Fruit fly (Drosophila melanogaster) whole organism, embryonic: ENCODE data around the gene nan.

Experiments
- B-H2 ChIP-seq: fragments of 200-800 bp; sonication (Bioruptor generic); optimal IDR thresholded peaks from 2 replicates; lab custom pipeline; 2018; ENCODE audit warnings: missing biosample characterization, mild to moderate bottlenecking, missing genetic modification characterization
- CG11695 ChIP-seq: fragments of 200-800 bp; sonication (Bioruptor generic); IDR thresholded peaks from 3 replicates; pipeline ENCODE4 v1.3.6; 2022; ENCODE audit warnings: missing biosample characterization, missing genetic modification characterization
- CG12744 ChIP-seq: fragments of 200-800 bp; sonication (Bioruptor generic); optimal IDR thresholded peaks from 2 replicates; lab custom pipeline; 2016; ENCODE audit warnings: missing biosample characterization, missing genetic modification characterization
- CG13123 ChIP-seq: fragments of 200-800 bp; sonication (Bioruptor generic); optimal IDR thresholded peaks from 2 replicates; lab custom pipeline; 2016; ENCODE audit warnings: missing biosample characterization, missing genetic modification characterization
- CG14860 ChIP-seq: fragments of 200-800 bp; sonication (Bioruptor generic); IDR thresholded peaks from 3 replicates; pipeline ENCODE4 v1.3.6; 2022; ENCODE audit warnings: missing biosample characterization, missing genetic modification characterization; ENCODE audit not compliant: partially characterized antibody
- CG15011 ChIP-seq: fragments of 200-800 bp; sonication (Bioruptor generic); optimal IDR thresholded peaks from 3 replicates; lab custom pipeline; 2018; ENCODE audit warnings: missing biosample characterization, mild to moderate bottlenecking, missing genetic modification characterization
- CG15601 ChIP-seq: fragments of 200-800 bp; sonication (Bioruptor generic); optimal IDR thresholded peaks from 3 replicates; lab custom pipeline; 2019; ENCODE audit warnings: missing biosample characterization, mild to moderate bottlenecking, missing genetic modification characterization, moderate library complexity
- CG17612 ChIP-seq: fragments of 200-800 bp; sonication (Bioruptor generic); IDR thresholded peaks from 2 replicates; pipeline ENCODE4 v1.3.6; 2022; ENCODE audit warnings: missing biosample characterization, missing genetic modification characterization
- CG31365 ChIP-seq: fragments of 200-800 bp; sonication (Bioruptor generic); optimal IDR thresholded peaks from 2 replicates; lab custom pipeline; 2018; ENCODE audit warnings: missing biosample characterization, mild to moderate bottlenecking, missing genetic modification characterization
- CG34422 ChIP-seq: fragments of 200-800 bp; sonication (Bioruptor generic); IDR thresholded peaks from 3 replicates; pipeline ENCODE4 v1.3.6; 2022; ENCODE audit warnings: missing biosample characterization, missing genetic modification characterization
- CG42726 ChIP-seq: fragments of 200-800 bp; sonication (Bioruptor generic); IDR thresholded peaks from 2 replicates; pipeline ENCODE4 v1.3.6; 2022; ENCODE audit warnings: missing biosample characterization, missing genetic modification characterization; ENCODE audit not compliant: partially characterized antibody
- CG6683 ChIP-seq: fragments of 200-800 bp; sonication (Bioruptor generic); optimal IDR thresholded peaks from 2 replicates; lab custom pipeline; 2017; ENCODE audit warnings: missing biosample characterization, mild to moderate bottlenecking, missing genetic modification characterization, missing genetic modification reagents
- CG8089 ChIP-seq: fragments of 200-800 bp; sonication (Bioruptor generic); optimal IDR thresholded peaks from 3 replicates; lab custom pipeline; 2016; ENCODE audit warnings: missing biosample characterization, missing genetic modification characterization
- CG9797 ChIP-seq: fragments of 200-800 bp; sonication (Bioruptor generic); optimal IDR thresholded peaks from 3 replicates; lab custom pipeline; 2018; ENCODE audit warnings: missing biosample characterization, mild to moderate bottlenecking, missing genetic modification characterization
- CG9817 ChIP-seq: fragments of 200-800 bp; sonication (Bioruptor generic); optimal IDR thresholded peaks from 2 replicates; lab custom pipeline; 2018; ENCODE audit warnings: missing biosample characterization, mild to moderate bottlenecking, missing genetic modification characterization, moderate library complexity
- CG9876 ChIP-seq: fragments of 200-800 bp; sonication (Bioruptor generic); optimal IDR thresholded peaks from 2 replicates; lab custom pipeline; 2016; ENCODE audit warnings: missing biosample characterization, missing genetic modification characterization
- E2f2 ChIP-seq: fragments of 200-800 bp; sonication (Bioruptor generic); IDR thresholded peaks from 2 replicates; pipeline ENCODE4 v1.3.6; 2022; ENCODE audit warnings: missing biosample characterization, missing genetic modification characterization
- Elba2 ChIP-seq: fragments of 200-800 bp; sonication (Bioruptor generic); optimal IDR thresholded peaks from 3 replicates; lab custom pipeline; 2016; ENCODE audit warnings: missing biosample characterization, missing genetic modification characterization
- Hr3 ChIP-seq: fragments of 200-800 bp; sonication (Bioruptor generic); optimal IDR thresholded peaks from 3 replicates; lab custom pipeline; 2016; ENCODE audit warnings: missing biosample characterization, missing genetic modification characterization
- Med ChIP-seq: fragments of 200-800 bp; sonication (Bioruptor generic); peaks from one replicate; lab custom pipeline; 2016; ENCODE audit warnings: missing biosample characterization, missing genetic modification characterization, mild to moderate bottlenecking, inconsistent platforms, moderate library complexity
- Meics ChIP-seq: fragments of 200-800 bp; sonication (Bioruptor generic); optimal IDR thresholded peaks from 2 replicates; lab custom pipeline; 2017; ENCODE audit warnings: missing biosample characterization, mild to moderate bottlenecking, missing genetic modification characterization
- Pdp1 ChIP-seq, 2 experiments: fragments of 200-800 bp; sonication (Bioruptor generic); optimal IDR thresholded peaks; 3 replicates each; lab custom pipeline; 2016; ENCODE audit warnings: missing biosample characterization in 2 of 2, missing genetic modification characterization in 2 of 2, mild to moderate bottlenecking in 1 of 2, moderate library complexity in 1 of 2
- Sox102F ChIP-seq: fragments of 200-800 bp; sonication (Bioruptor generic); optimal IDR thresholded peaks from 2 replicates; lab custom pipeline; 2018; ENCODE audit warnings: missing biosample characterization, mild to moderate bottlenecking, missing genetic modification characterization, moderate library complexity
- Taf1 ChIP-seq: fragments of 200-800 bp; sonication (Bioruptor generic); IDR thresholded peaks from 2 replicates; pipeline ENCODE4 v1.3.6; 2022; ENCODE audit warnings: missing biosample characterization, missing genetic modification characterization
- abd-A ChIP-seq: fragments of 200-800 bp; sonication (Bioruptor generic); optimal IDR thresholded peaks from 3 replicates; lab custom pipeline; 2019; ENCODE audit warnings: missing biosample characterization, mild to moderate bottlenecking, missing genetic modification characterization, moderate library complexity
- bcd ChIP-seq: fragments of 200-800 bp; sonication (Bioruptor generic); optimal IDR thresholded peaks from 2 replicates; lab custom pipeline; 2017; ENCODE audit warnings: missing biosample characterization, mild to moderate bottlenecking, missing genetic modification characterization
- cato ChIP-seq: fragments of 200-800 bp; sonication (Bioruptor generic); optimal IDR thresholded peaks from 2 replicates; lab custom pipeline; 2016; ENCODE audit warnings: missing biosample characterization, missing genetic modification characterization, borderline replicate concordance
- en ChIP-seq: fragments of 200-800 bp; sonication (Bioruptor generic); optimal IDR thresholded peaks from 2 replicates; lab custom pipeline; 2016; ENCODE audit warnings: missing biosample characterization, missing genetic modification characterization
- gem ChIP-seq: fragments of 200-800 bp; sonication (Bioruptor generic); optimal IDR thresholded peaks from 2 replicates; lab custom pipeline; 2019; ENCODE audit warnings: missing biosample characterization, mild to moderate bottlenecking, missing genetic modification characterization, moderate library complexity
- lbe ChIP-seq: fragments of 200-800 bp; sonication (Bioruptor generic); optimal IDR thresholded peaks from 2 replicates; lab custom pipeline; 2016; ENCODE audit warnings: missing biosample characterization, mild to moderate bottlenecking, missing genetic modification characterization
- nom ChIP-seq: fragments of 200-800 bp; sonication (Bioruptor generic); optimal IDR thresholded peaks from 2 replicates; lab custom pipeline; 2017; ENCODE audit warnings: missing biosample characterization, missing genetic modification characterization, mild to moderate bottlenecking, moderate library complexity, missing genetic modification reagents
- prd ChIP-seq, 3 experiments: fragments of >200 bp in 2 of 3; fragments of 200-800 bp in 1 of 3; sonication (Bioruptor generic) in 1 of 3; optimal IDR thresholded peaks in 2 of 3; IDR thresholded peaks in 1 of 3; 2 replicates in 2 of 3; 3 replicates in 1 of 3; pipeline versions ENCODE4 v1.3.6 to Lab custom; 2017 to 2022; ENCODE audit warnings: missing biosample characterization in 1 of 3, missing genetic modification characterization in 1 of 3
- ro ChIP-seq: fragments of 200-800 bp; sonication (Bioruptor generic); IDR thresholded peaks from 2 replicates; pipeline ENCODE4 v1.3.6; 2022; ENCODE audit warnings: missing biosample characterization, missing genetic modification characterization
- salm ChIP-seq: fragments of 200-800 bp; sonication (Bioruptor generic); optimal IDR thresholded peaks from 2 replicates; lab custom pipeline; 2018; ENCODE audit warnings: missing biosample characterization, mild to moderate bottlenecking, missing genetic modification characterization
- sc ChIP-seq, 3 experiments: fragments of >200 bp in 2 of 3; fragments of 200-800 bp in 1 of 3; sonication (Bioruptor generic) in 1 of 3; optimal IDR thresholded peaks; 2 replicates in 2 of 3; 3 replicates in 1 of 3; lab custom pipeline; 2017; ENCODE audit warnings: mild to moderate bottlenecking in 1 of 3, missing biosample characterization in 1 of 3, missing genetic modification characterization in 1 of 3, missing genetic modification reagents in 1 of 3
- sens ChIP-seq: fragments of 200-800 bp; sonication (Bioruptor generic); peaks from one replicate; lab custom pipeline; 2016; ENCODE audit warnings: missing biosample characterization, missing genetic modification characterization
- sens-2 ChIP-seq: fragments of 200-800 bp; sonication (Bioruptor generic); IDR thresholded peaks from 2 replicates; pipeline ENCODE4 v1.3.6; 2022; ENCODE audit warnings: missing biosample characterization, missing genetic modification characterization
- sima ChIP-seq: fragments of 200-800 bp; sonication (Bioruptor generic); optimal IDR thresholded peaks from 2 replicates; lab custom pipeline; 2016; ENCODE audit warnings: missing biosample characterization, missing genetic modification characterization
- sug ChIP-seq: fragments of 200-800 bp; optimal IDR thresholded peaks from 2 replicates; lab custom pipeline; 2019; ENCODE audit warnings: missing biosample characterization, mild to moderate bottlenecking, missing genetic modification characterization, moderate library complexity
- toy ChIP-seq: fragments of 200-800 bp; sonication (Bioruptor generic); IDR thresholded peaks from 2 replicates; pipeline ENCODE4 v1.3.6; 2022; ENCODE audit warnings: missing biosample characterization, missing genetic modification characterization
- vvl ChIP-seq: fragments of 200-800 bp; sonication (Bioruptor generic); IDR thresholded peaks from 2 replicates; pipeline ENCODE4 v1.3.6; 2022; ENCODE audit warnings: missing biosample characterization, missing genetic modification characterization
- z ChIP-seq: fragments of 200-800 bp; sonication (Bioruptor generic); IDR thresholded peaks from 3 replicates; pipeline ENCODE4 v1.3.6; 2022; ENCODE audit warnings: missing biosample characterization, missing genetic modification characterization
- zen2 ChIP-seq: fragments of 200-800 bp; sonication (Bioruptor generic); IDR thresholded peaks from 3 replicates; pipeline ENCODE4 v1.3.6; 2022; ENCODE audit warnings: missing biosample characterization, missing genetic modification characterization; ENCODE audit not compliant: partially characterized antibody

Gene nan

DNA sequence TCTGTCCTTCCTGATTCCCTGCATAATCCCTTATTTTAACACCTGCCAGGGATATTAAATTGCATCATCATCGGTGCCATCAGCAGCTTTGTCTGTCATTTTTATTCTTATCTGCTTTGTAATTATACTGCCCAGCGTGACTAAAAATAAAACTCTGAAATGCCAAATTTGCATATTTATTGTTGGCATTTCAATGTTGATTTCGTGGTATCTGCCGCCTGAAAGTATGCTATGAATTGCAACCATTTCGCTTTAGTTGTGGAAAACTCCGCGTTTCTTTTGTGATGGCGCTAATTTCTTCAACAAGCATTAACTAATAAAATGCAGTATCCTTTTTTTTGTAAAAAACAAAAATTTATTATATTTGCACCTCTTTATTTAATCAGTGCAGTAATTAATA is 46.4 kb upstream of the nan start, which contains the start of gene CG34244 (continued):
- TF ChIP-seq CG34422 (GFP tag; lab: Robert Waterston, UW) = no peak
- TF ChIP-seq E2f2 (GFP tag; lab: Robert Waterston, UW) = 0 out of 2 replicates have a peak, but pooled peaks have one; percentile 5
- TF ChIP-seq CG14860 (GFP tag; lab: Robert Waterston, UW) = no peak
- TF ChIP-seq CG42726 (GFP tag; lab: Robert Waterston, UW) = peak; percentile 18; the same call in 1 of the 2 replicates
- peak; percentile 63 for TF ChIP-seq sens
- peak; percentile 46 for TF ChIP-seq CG15601 (tag; lab: Kevin White, UChicago)
- TF ChIP-seq Pdp1 (GFP tag; optimal IDR thresholded peaks at IDR 0.05; lab: Kevin White, UChicago) = peak in 1 of 2 experiments; percentile 12
- TF ChIP-seq abd-A = no peak
- TF ChIP-seq Taf1 (GFP tag; lab: Robert Waterston, UW) = no peak
- TF ChIP-seq nom (GFP tag; lab: Kevin White, UChicago) = no peak
- peak; percentile 5 for TF ChIP-seq gem
- TF ChIP-seq Sox102F (GFP tag; lab: Kevin White, UChicago) = no peak
- TF ChIP-seq CG9797 (GFP tag; lab: Kevin White, UChicago) = no peak
- TF ChIP-seq CG9876 = no peak
- no peak for TF ChIP-seq CG13123 (GFP tag; lab: Kevin White, UChicago)
- TF ChIP-seq zen2 = no peak
- TF ChIP-seq CG17612 (GFP tag; lab: Robert Waterston, UW) = no peak
- TF ChIP-seq Med (GFP tag; lab: Kevin White, UChicago) = peak; percentile 67
- peak; percentile 60 for TF ChIP-seq CG12744 (GFP tag; lab: Kevin White, UChicago)
- TF ChIP-seq z (GFP tag; lab: Robert Waterston, UW) = no peak
- TF ChIP-seq sug (tag; lab: Kevin White, UChicago) = no peak
- TF ChIP-seq Meics = no peak
- TF ChIP-seq CG6683 (GFP tag; lab: Kevin White, UChicago) = no peak
- peak; percentile 93 for TF ChIP-seq vvl (GFP tag; lab: Robert Waterston, UW)
- TF ChIP-seq CG9817 (tag; lab: Kevin White, UChicago) = no peak
- no peak for TF ChIP-seq ro (GFP tag; lab: Robert Waterston, UW)
- no peak for TF ChIP-seq sens-2 (GFP tag; lab: Robert Waterston, UW)
- TF ChIP-seq cato (GFP tag; lab: Kevin White, UChicago) = no peak
- TF ChIP-seq en (GFP tag; lab: Kevin White, UChicago) = no peak

DNA sequence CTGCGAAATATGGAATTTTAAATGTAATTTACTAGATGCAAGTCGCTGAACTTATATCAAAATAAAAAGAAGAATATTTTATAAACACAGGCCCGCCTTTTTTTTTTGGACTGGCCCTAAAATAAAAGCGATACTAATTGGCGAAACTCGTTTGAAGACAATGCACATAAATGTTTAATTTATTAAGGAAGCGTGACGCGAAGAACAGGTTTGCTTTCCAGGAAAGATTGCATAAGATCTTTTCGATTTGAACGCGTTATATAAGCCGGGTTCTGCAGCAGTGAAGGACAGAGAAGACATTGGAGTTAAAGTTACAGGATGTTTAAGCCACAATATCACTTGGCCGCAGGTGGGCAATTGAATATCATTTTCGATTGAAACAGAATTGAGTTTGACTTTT is 43.7 kb upstream of the nan start, which contains the start of gene CG7924:
Gene CG7924, plus strand, starts transcription at position 301 of the 400 bp plus-strand sequence.
- TF ChIP-seq bcd (GFP tag; lab: Kevin White, UChicago) (no peak), salm (tag; lab: Kevin White, UChicago) (no peak), B-H2 (GFP tag; lab: Kevin White, UChicago) (no peak), Elba2 (GFP tag; lab: Kevin White, UChicago) (no peak), sc (optimal IDR thresholded peaks at IDR 0.05; lab: Kevin White, UChicago) (no peak), sc (GFP tag; optimal IDR thresholded peaks at IDR 0.05; lab: Kevin White, UChicago) (no peak), CG31365 (tag; lab: Kevin White, UChicago) (no peak), CG15011 (no peak), Hr3 (GFP tag; lab: Kevin White, UChicago) (no peak), prd (optimal IDR thresholded peaks at IDR 0.05; lab: Kevin White, UChicago) (no peak), prd (GFP tag; IDR thresholded peaks at IDR 0.05; lab: Robert Waterston, UW) (no peak), sima (GFP tag; lab: Kevin White, UChicago) (no peak), Med (GFP tag; lab: Kevin White, UChicago) (peak; percentile 38), toy (GFP tag; lab: Robert Waterston, UW) (no peak), Pdp1 (GFP tag; optimal IDR thresholded peaks at IDR 0.05; lab: Kevin White, UChicago) (peak in 1 of 2 experiments; percentile 62), CG11695 (GFP tag; lab: Robert Waterston, UW) (no peak), CG8089 (no peak), lbe (GFP tag; lab: Kevin White, UChicago) (no peak)
- TF ChIP-seq, all 482 proteins: peak for 2
